Fruit fly (Drosophila melanogaster) whole organism, pupa: ENCODE measurements around the gene CG14324.

ENCODE experiments used
- CG10348 ChIP-seq: fragments of 200-800 bp; sonication (Bioruptor generic); IDR thresholded peaks from 2 replicates; pipeline ENCODE4 v1.3.6; 2022; ENCODE audit warnings: missing biosample characterization, missing genetic modification characterization
- Snoo ChIP-seq: fragments of 200-800 bp; sonication (Bioruptor generic); optimal IDR thresholded peaks from 3 replicates; lab custom pipeline; 2017; ENCODE audit warnings: missing biosample characterization, mild to moderate bottlenecking, missing genetic modification characterization, inconsistent platforms
- fd96Ca ChIP-seq: fragments of 200-800 bp; sonication (Bioruptor generic); IDR thresholded peaks from 3 replicates; pipeline ENCODE4 v1.3.6; 2022; ENCODE audit warnings: missing biosample characterization, missing genetic modification characterization

dm6 chr3R:17622062-17622766, 3.6 kb upstream of the CG14324 start, which contains the start of gene CG14323:
- TF ChIP-seq fd96Ca (no peak), Snoo (tag; lab: Kevin White, UChicago) (no peak), CG10348 (GFP tag; lab: Robert Waterston, UW) (no peak)
